Worm (Caenorhabditis elegans): Measurements from ENCODE around the gene garr-1.

DNA sequence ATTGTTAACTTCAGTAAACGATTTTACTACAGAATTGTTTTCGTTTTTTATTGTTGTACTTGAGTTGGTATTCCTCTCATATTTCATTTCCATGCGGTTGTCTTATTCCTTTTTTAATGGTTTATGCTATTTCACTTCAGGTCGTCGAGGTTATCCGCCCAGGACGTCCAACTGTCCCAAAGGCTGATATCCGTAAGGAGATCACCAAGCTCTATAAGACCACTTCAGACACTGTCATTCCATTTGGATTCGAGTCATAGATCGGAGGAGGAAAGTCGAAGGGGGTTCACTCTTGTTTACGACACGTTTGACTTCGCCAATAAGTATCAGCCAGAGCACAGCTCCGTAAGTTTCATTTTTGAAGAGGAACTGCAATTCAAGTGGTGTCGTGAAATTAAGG, 39.4 kb upstream of the garr-1 start, which contains the start of gene T07A9.14:
- TF ChIP-seq W03F9.2 (tag; optimal IDR thresholded peaks at IDR 0.05) (no peak), dao-5 (tag; optimal IDR thresholded peaks at IDR 0.05) (no peak)

All from whole organism, L4/young adult.